Fruit fly (Drosophila melanogaster) Kc167 (cell line): Measurements from ENCODE around the gene CG13793.

Experiments
- Myc ChIP-seq: fragments of >200 bp; optimal IDR thresholded peaks from 2 replicates; lab custom pipeline; 2017; ENCODE audit warnings: missing external identifiers
- Sin3A ChIP-seq: fragments of >200 bp; optimal IDR thresholded peaks from 2 replicates; lab custom pipeline; 2018; ENCODE audit warnings: missing external identifiers
- h ChIP-seq: fragments of >200 bp; optimal IDR thresholded peaks from 3 replicates; lab custom pipeline; 2018; ENCODE audit warnings: missing external identifiers

DNA sequence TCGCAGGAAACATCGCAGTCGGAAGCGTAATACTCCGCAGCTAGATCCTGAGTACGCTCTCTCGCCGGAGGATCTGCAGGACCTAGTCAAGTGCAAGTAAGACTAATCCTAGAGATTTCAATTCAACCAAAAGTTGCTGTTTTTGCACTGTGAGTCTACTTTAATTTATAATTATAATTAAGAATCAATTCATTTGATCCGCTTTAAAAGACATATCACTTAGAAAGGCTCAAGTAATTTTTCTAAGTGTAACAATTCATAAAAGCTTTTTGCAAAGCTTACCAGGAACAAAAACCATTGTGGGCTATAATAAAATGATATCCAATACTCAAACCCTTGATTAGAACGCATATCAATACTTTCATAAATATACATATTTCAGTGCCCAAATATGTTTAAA lies 37.5 kb upstream of the CG13793 start:
- no peak for TF ChIP-seq h
- no peak for TF ChIP-seq Myc
- TF ChIP-seq Sin3A (lab: Kevin White, UChicago): no peak
